Worm (Caenorhabditis elegans) whole organism, late embryonic: ENCODE results near the gene lin-45.

ENCODE experiments used
- C08G9.2 ChIP-seq: sonication (generic microtip); optimal IDR thresholded peaks from 2 replicates; lab custom pipeline; 2016; ENCODE audit warnings: mild to moderate bottlenecking, missing genetic modification characterization, moderate library complexity, missing compliant biosample characterization
- K09A11.1 ChIP-seq: sonication (generic microtip); optimal IDR thresholded peaks from 2 replicates; lab custom pipeline; 2017; ENCODE audit warnings: antibody characterized with exemption, mild to moderate bottlenecking, missing genetic modification characterization, missing compliant biosample characterization; ENCODE audit not compliant: insufficient read depth
- Y22D7AL.16 ChIP-seq: sonication (generic microtip); optimal IDR thresholded peaks from 2 replicates; lab custom pipeline; 2016; ENCODE audit warnings: missing genetic modification characterization, missing compliant biosample characterization
- ahr-1 ChIP-seq: sonication (generic microtip); optimal IDR thresholded peaks from 2 replicates; lab custom pipeline; 2016; ENCODE audit warnings: missing genetic modification characterization, missing compliant biosample characterization
- ceh-19 ChIP-seq: fragments of 200-800 bp; sonication (Bioruptor generic); optimal IDR thresholded peaks from 2 replicates; lab custom pipeline; 2018; ENCODE audit warnings: mild to moderate bottlenecking, missing genetic modification characterization, missing compliant biosample characterization
- ceh-2 ChIP-seq: sonication (generic microtip); optimal IDR thresholded peaks from 2 replicates; lab custom pipeline; 2016; ENCODE audit warnings: missing genotype, missing genetic modification characterization, missing compliant biosample characterization
- ceh-30 ChIP-seq: fragments of 150-350 bp; optimal IDR thresholded peaks from 2 replicates; lab custom pipeline; 2014; ENCODE audit warnings: missing biosample characterization, missing genetic modification characterization
- ceh-45 ChIP-seq: fragments of 200-800 bp; sonication (Bioruptor generic); IDR thresholded peaks from 2 replicates; pipeline ENCODE4 v1.3.6; 2022; ENCODE audit warnings: missing genetic modification reagents, missing genetic modification characterization, missing compliant biosample characterization
- ceh-6 ChIP-seq: fragments of 200-800 bp; sonication (Bioruptor generic); optimal IDR thresholded peaks from 2 replicates; lab custom pipeline; 2018; ENCODE audit warnings: mild to moderate bottlenecking, missing genetic modification characterization, missing compliant biosample characterization
- dmd-4 ChIP-seq: sonication (generic microtip); optimal IDR thresholded peaks from 2 replicates; lab custom pipeline; 2016; ENCODE audit warnings: borderline replicate concordance, missing genetic modification characterization, missing compliant biosample characterization
- elt-4 ChIP-seq: sonication (generic microtip); optimal IDR thresholded peaks from 2 replicates; lab custom pipeline; 2016; ENCODE audit warnings: missing genetic modification characterization, missing compliant biosample characterization
- fax-1 ChIP-seq: sonication (generic microtip); optimal IDR thresholded peaks from 2 replicates; lab custom pipeline; 2016; ENCODE audit warnings: missing genotype, missing genetic modification characterization, missing compliant biosample characterization
- fkh-10 ChIP-seq: fragments of 150-350 bp; optimal IDR thresholded peaks from 2 replicates; lab custom pipeline; 2014; ENCODE audit warnings: missing biosample characterization, missing genetic modification reagents, missing genetic modification characterization
- hlh-13 ChIP-seq: fragments of 200-800 bp; sonication (Bioruptor generic); optimal IDR thresholded peaks from 2 replicates; lab custom pipeline; 2018; ENCODE audit warnings: mild to moderate bottlenecking, missing genetic modification characterization, missing compliant biosample characterization
- hlh-30 ChIP-seq: sonication (generic microtip); optimal IDR thresholded peaks from 2 replicates; lab custom pipeline; 2017; ENCODE audit warnings: antibody characterized with exemption, missing genetic modification characterization, missing compliant biosample characterization; ENCODE audit not compliant: insufficient read depth
- hlh-6 ChIP-seq: sonication (generic microtip); optimal IDR thresholded peaks from 2 replicates; lab custom pipeline; 2016; ENCODE audit warnings: missing genotype, missing genetic modification characterization, missing compliant biosample characterization
- lin-11 ChIP-seq: fragments of 200-800 bp; sonication (Bioruptor generic); optimal IDR thresholded peaks from 2 replicates; lab custom pipeline; 2018; ENCODE audit warnings: mild to moderate bottlenecking, missing genetic modification characterization, missing compliant biosample characterization
- madf-2 ChIP-seq: sonication (generic microtip); optimal IDR thresholded peaks from 2 replicates; lab custom pipeline; 2017; ENCODE audit warnings: missing genetic modification characterization, missing compliant biosample characterization
- nfya-1 ChIP-seq: sonication (generic microtip); optimal IDR thresholded peaks from 2 replicates; lab custom pipeline; 2017; ENCODE audit warnings: missing genetic modification characterization, mild to moderate bottlenecking, missing compliant biosample characterization, antibody characterized with exemption, moderate library complexity
- nhr-11 ChIP-seq: fragments of 150-350 bp; optimal IDR thresholded peaks from 2 replicates; lab custom pipeline; 2014; ENCODE audit warnings: missing biosample characterization, missing genetic modification characterization
- pat-9 ChIP-seq: fragments of 200-800 bp; sonication (Bioruptor generic); optimal IDR thresholded peaks from 2 replicates; lab custom pipeline; 2018; ENCODE audit warnings: mild to moderate bottlenecking, missing genetic modification characterization, moderate library complexity, missing compliant biosample characterization
- pax-1 ChIP-seq: fragments of 150-350 bp; optimal IDR thresholded peaks from 2 replicates; lab custom pipeline; 2014; ENCODE audit warnings: missing biosample characterization, missing genetic modification characterization
- pha-4 ChIP-seq: fragments of 150-350 bp; optimal IDR thresholded peaks from 2 replicates; lab custom pipeline; 2018; ENCODE audit warnings: missing biosample characterization, missing genetic modification reagents, missing genetic modification characterization
- ref-2 ChIP-seq: sonication (generic microtip); optimal IDR thresholded peaks from 2 replicates; lab custom pipeline; 2016; ENCODE audit warnings: missing genetic modification characterization, missing compliant biosample characterization
- rnt-1 ChIP-seq: sonication (generic microtip); optimal IDR thresholded peaks from 2 replicates; lab custom pipeline; 2016; ENCODE audit warnings: missing genetic modification characterization, missing compliant biosample characterization
- sdc-2 ChIP-seq: sonication (generic microtip); optimal IDR thresholded peaks from 2 replicates; lab custom pipeline; 2016; ENCODE audit warnings: missing genotype, missing genetic modification characterization, missing compliant biosample characterization
- ttx-3 ChIP-seq: sonication (generic microtip); optimal IDR thresholded peaks from 2 replicates; lab custom pipeline; 2016; ENCODE audit warnings: missing genetic modification reagents, missing genetic modification characterization, missing compliant biosample characterization
- unc-55 ChIP-seq: sonication (generic microtip); optimal IDR thresholded peaks from 2 replicates; lab custom pipeline; 2017; ENCODE audit warnings: missing biosample characterization, missing genetic modification reagents, missing genetic modification characterization
- ztf-16 ChIP-seq: sonication (generic microtip); optimal IDR thresholded peaks from 2 replicates; lab custom pipeline; 2017; ENCODE audit warnings: missing genetic modification characterization, missing compliant biosample characterization

Gene lin-45

DNA sequence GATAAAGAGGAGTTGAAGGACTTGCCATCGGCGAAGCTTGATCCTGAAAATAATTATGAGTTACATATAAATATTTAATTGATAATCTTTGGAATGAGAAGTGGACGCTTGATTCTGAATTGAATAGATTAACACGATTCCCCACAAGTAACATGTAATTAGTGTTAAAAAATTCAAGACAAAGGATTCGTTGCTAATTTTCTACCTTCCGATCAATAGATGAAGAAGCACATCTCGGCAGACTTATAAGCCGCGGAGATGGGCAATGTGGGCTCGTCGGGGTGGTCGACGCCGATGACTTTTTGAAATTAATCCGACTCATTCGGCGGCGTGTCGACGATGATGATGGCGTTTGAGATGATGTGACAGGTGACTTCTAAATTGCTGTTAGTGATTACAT, 1.3 kb downstream of the lin-45 start:
- no peak for TF ChIP-seq K09A11.1
- no peak for TF ChIP-seq ceh-2
- no peak for TF ChIP-seq ceh-6
- TF ChIP-seq ztf-16 (tag; lab: Kevin White, UChicago): no peak
- no peak for TF ChIP-seq fax-1
- TF ChIP-seq, all 69 proteins: peak for 0

DNA sequence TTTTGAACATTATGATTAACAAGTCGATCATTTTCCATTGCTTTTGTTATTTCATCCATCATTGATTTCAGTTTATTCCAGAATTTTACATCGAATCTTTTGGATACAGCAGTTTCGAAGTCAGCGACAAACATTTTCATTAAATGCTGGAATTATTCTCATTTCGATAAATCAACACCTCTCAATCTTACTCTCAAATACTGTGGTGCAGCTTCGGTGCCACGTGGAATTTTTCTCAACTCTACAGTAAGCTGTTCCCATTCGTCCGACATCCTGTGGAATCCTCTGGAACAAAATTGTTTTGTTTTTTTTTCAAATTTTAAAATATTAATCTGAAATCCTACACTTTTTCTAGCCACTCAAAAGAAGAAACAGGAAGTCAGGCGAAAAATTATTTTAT, 6.2 kb downstream of the lin-45 start, which contains the start of gene smg-7:
TSS of gene smg-7 (minus strand) at position 285 of the 400 bp plus-strand sequence.
- TF ChIP-seq nhr-11 (tag; lab: Kevin White, UChicago) (no peak), ttx-3 (tag; lab: Kevin White, UChicago) (no peak), ztf-16 (tag; lab: Kevin White, UChicago) (no peak), ceh-30 (tag; lab: Kevin White, UChicago) (no peak), pax-1 (no peak), ceh-19 (GFP tag; lab: Kevin White, UChicago) (no peak), rnt-1 (tag; lab: Kevin White, UChicago) (no peak), pat-9 (no peak), ahr-1 (tag; lab: Kevin White, UChicago) (no peak), hlh-13 (GFP tag; lab: Kevin White, UChicago) (no peak), ref-2 (no peak), dmd-4 (no peak)
- TF ChIP-seq, all 69 proteins: peak for 0

- TF ChIP-seq ceh-45 (GFP tag; lab: Robert Waterston, UW) (no peak), madf-2 (no peak), hlh-6 (tag; lab: Kevin White, UChicago) (no peak), rnt-1 (tag; lab: Kevin White, UChicago) (no peak), fkh-10 (GFP tag; lab: Kevin White, UChicago) (no peak), elt-4 (tag; lab: Kevin White, UChicago) (no peak), C08G9.2 (no peak), pha-4 (tag; lab: Kevin White, UChicago) (no peak), hlh-30 (no peak), sdc-2 (no peak), unc-55 (no peak), nfya-1 (no peak), lin-11 (tag; lab: Kevin White, UChicago) (no peak), Y22D7AL.16 (no peak)
These were observed 8.2 kb downstream of the lin-45 start, which contains the start of gene Y73B6A.3 for ce11 chrIV:6740190-6740589. Gene Y73B6A.3 (minus strand): TSS chrIV:6740290.
